Worm (Caenorhabditis elegans): ENCODE measurements around the gene ncx-9.

ncx-9 gene

DNA sequence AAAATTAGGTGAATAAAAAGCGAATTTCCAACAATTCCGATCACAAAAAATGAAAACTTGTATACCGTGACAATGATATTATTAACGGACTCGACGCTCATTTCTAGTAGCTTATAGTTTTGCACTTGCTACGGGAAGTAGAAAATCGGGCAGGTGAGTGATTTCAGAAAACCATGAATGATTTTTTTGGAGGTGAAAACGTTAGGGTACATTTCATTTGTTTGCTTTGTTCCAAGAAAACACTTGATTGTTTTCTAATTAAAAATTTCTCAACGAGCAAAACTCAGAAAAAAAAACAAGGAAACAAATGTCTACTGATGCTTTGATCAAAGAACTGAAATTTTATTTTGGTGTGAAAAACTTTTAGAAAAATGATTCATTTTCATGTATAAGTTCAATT, 14.2 kb downstream of the ncx-9 start, which contains the start of gene srsx-12:
Gene srsx-12 (minus strand): TSS at position 101 of the 400 bp plus-strand sequence.
- TF ChIP-seq ztf-11 (tag; optimal IDR thresholded peaks at IDR 0.05) = no peak
- TF ChIP-seq nhr-71 (tag; optimal IDR thresholded peaks at IDR 0.05) = no peak
- no peak for TF ChIP-seq unc-30 (tag; optimal IDR thresholded peaks at IDR 0.05)
- TF ChIP-seq mdl-1 (tag; optimal IDR thresholded peaks at IDR 0.05) = no peak

DNA sequence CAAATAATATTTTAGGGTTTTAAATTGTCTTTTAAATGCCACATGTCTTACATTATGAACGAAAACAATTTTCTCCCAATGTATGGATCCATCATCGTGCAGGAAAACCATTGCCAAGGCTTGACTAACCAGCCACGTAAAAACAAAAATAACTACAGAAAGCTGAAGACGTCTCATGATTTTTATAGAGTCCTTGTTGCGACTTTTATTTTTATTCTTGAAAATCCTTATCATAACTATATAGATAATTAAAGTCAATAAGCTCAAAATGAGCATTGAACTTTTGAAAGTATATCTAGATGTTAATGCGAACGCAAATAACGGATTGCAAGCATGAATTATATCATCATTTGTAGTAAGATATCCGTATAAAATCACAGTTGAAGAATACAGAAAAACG, 15.0 kb downstream of the ncx-9 start:
- TF ChIP-seq lin-35 (GFP tag; optimal IDR thresholded peaks at IDR 0.05) (no peak), lsy-2 (tag; optimal IDR thresholded peaks at IDR 0.05) (no peak), mdl-1 (tag; optimal IDR thresholded peaks at IDR 0.05) (no peak), nhr-237 (tag; optimal IDR thresholded peaks at IDR 0.05) (no peak), jun-1 (tag; optimal IDR thresholded peaks at IDR 0.05) (no peak), lin-14 (GFP tag; optimal IDR thresholded peaks at IDR 0.05) (no peak)

DNA sequence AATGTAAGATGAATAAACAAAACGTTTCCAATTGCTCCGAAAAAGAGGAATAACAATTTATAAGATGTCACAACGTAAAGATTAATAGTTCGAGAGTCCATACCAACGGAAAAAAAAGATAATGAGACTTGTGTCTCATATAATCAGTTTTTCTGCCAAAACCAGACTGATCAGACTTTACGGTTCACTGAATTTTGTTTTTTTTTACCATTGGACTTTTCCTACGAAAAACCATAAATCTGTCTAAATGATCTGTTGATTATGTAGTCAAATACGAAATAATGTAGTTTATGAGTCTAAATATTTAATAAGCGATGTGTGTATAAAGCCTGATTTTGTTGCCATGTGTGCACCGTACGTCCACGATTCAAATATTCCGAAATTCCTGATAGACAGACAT, 16.0 kb downstream of the ncx-9 start, which contains the start of gene srsx-11:
Gene srsx-11 (minus strand): TSS at position 101 of the 400 bp plus-strand sequence.
- TF ChIP-seq fkh-8 (tag; optimal IDR thresholded peaks at IDR 0.05) (peak; percentile 5), unc-98 (GFP tag; IDR thresholded peaks at IDR 0.05) (no peak), efl-1 (optimal IDR thresholded peaks at IDR 0.05) (no peak), efl-1 (GFP tag; optimal IDR thresholded peaks at IDR 0.05 in 1 of 2) (peak in 1 of 2 experiments; percentile 83), rnt-1 (tag; optimal IDR thresholded peaks at IDR 0.05) (no peak)

DNA sequence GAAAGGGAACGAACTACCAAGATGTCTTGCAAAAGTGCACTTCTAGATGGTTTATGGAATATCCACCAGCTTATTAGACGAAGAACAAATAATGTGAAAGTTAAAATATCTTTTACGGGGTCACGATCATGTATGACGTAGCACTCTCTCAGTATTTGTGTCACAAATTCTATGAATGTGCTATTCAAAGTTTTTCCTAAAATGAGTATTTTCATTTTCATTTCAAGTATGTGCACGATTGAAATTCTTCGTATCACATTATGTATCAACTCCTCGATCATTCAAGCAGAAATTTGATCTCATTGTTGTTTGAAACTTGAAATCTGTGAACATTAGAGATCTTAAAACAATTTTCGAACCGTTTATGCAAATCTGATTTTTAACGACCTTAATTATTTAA, 17.5 kb downstream of the ncx-9 start:
- TF ChIP-seq C34B4.2 (tag; optimal IDR thresholded peaks at IDR 0.05) (no peak), lir-3 (tag; optimal IDR thresholded peaks at IDR 0.05; ENCODE audit: poor library complexity) (no peak), sox-4 (tag; optimal IDR thresholded peaks at IDR 0.05) (peak; percentile 67), ztf-11 (tag; optimal IDR thresholded peaks at IDR 0.05) (no peak), ama-1 (optimal IDR thresholded peaks at IDR 0.05) (no peak), alr-1 (tag; optimal IDR thresholded peaks at IDR 0.05; ENCODE audit: borderline replicate concordance) (no peak), pqm-1 (tag; optimal IDR thresholded peaks at IDR 0.05) (no peak), nhr-11 (tag; optimal IDR thresholded peaks at IDR 0.05) (peak; percentile 7), nhr-47 (tag; optimal IDR thresholded peaks at IDR 0.05) (no peak), snu-23 (GFP tag; optimal IDR thresholded peaks at IDR 0.05) (no peak), nhr-20 (tag; optimal IDR thresholded peaks at IDR 0.05) (no peak), elt-3 (tag; optimal IDR thresholded peaks at IDR 0.05) (no peak), ztf-4 (tag; optimal IDR thresholded peaks at IDR 0.05) (no peak), swsn-7 (tag; optimal IDR thresholded peaks at IDR 0.05) (no peak), C16A3.4 (tag; optimal IDR thresholded peaks at IDR 0.05) (no peak), vab-15 (tag; optimal IDR thresholded peaks at IDR 0.05) (no peak), fkh-8 (tag; optimal IDR thresholded peaks at IDR 0.05) (peak; percentile 67), ceh-90 (tag; optimal IDR thresholded peaks at IDR 0.05) (no peak)

- TF ChIP-seq C34B4.2 (tag; optimal IDR thresholded peaks at IDR 0.05) (no peak), lsy-2 (tag; optimal IDR thresholded peaks at IDR 0.05) (no peak), ztf-4 (tag; optimal IDR thresholded peaks at IDR 0.05) (no peak), ces-1 (GFP tag; optimal IDR thresholded peaks at IDR 0.05) (no peak), unc-98 (GFP tag; IDR thresholded peaks at IDR 0.05) (no peak), ceh-8 (GFP tag; optimal IDR thresholded peaks at IDR 0.05) (no peak)
Observed at ce11 chrV:4975140-4975539, 19.9 kb downstream of the ncx-9 start, which contains the start of gene F26G5.1. Gene F26G5.1, plus strand, starts transcription at chrV:4975478.

ce11 chrV:4974677-4975076, 20.4 kb downstream of the ncx-9 start, which contains the start of gene srsx-10:
Gene srsx-10, minus strand, starts transcription at chrV:4974777.
- no peak for TF ChIP-seq efl-3 (GFP tag; optimal IDR thresholded peaks at IDR 0.05)
- no peak for TF ChIP-seq fkh-4 (tag; optimal IDR thresholded peaks at IDR 0.05; ENCODE audit: borderline replicate concordance)
- no peak for TF ChIP-seq fos-1 (tag; optimal IDR thresholded peaks at IDR 0.05)
- TF ChIP-seq nhr-76 (tag; optimal IDR thresholded peaks at IDR 0.05) = no peak
- TF ChIP-seq sox-4 (tag; optimal IDR thresholded peaks at IDR 0.05) = peak; percentile 29
- TF ChIP-seq dsc-1 (tag; optimal IDR thresholded peaks at IDR 0.05) = no peak
- TF ChIP-seq nhr-71 (tag; optimal IDR thresholded peaks at IDR 0.05) = peak; percentile 22
- no peak for TF ChIP-seq mdl-1 (tag; optimal IDR thresholded peaks at IDR 0.05)
- no peak for TF ChIP-seq ceh-82 (tag; optimal IDR thresholded peaks at IDR 0.05)
- no peak for TF ChIP-seq Y116A8C.19 (tag; optimal IDR thresholded peaks at IDR 0.05; ENCODE audit: borderline replicate concordance)
- TF ChIP-seq ceh-63 (GFP tag; optimal IDR thresholded peaks at IDR 0.05) = no peak

Data from whole organism, L1 larva.